Fruit fly (Drosophila melanogaster) whole organism, pupa: ENCODE results near the gene Vha16-2.

Experiments
- CG13204 ChIP-seq: fragments of 200-800 bp; sonication (Bioruptor generic); optimal IDR thresholded peaks from 2 replicates; lab custom pipeline; 2018; ENCODE audit warnings: missing biosample characterization, mild to moderate bottlenecking, missing genetic modification characterization, moderate library complexity
- D1 ChIP-seq: fragments of 200-800 bp; sonication (Bioruptor generic); optimal IDR thresholded peaks from 2 replicates; lab custom pipeline; 2018; ENCODE audit warnings: missing biosample characterization, mild to moderate bottlenecking, missing genetic modification characterization, moderate library complexity
- rn ChIP-seq: fragments of 200-800 bp; sonication (Bioruptor generic); IDR thresholded peaks from 2 replicates; pipeline ENCODE4 v1.3.6; 2022; ENCODE audit warnings: missing biosample characterization, missing genetic modification characterization

DNA sequence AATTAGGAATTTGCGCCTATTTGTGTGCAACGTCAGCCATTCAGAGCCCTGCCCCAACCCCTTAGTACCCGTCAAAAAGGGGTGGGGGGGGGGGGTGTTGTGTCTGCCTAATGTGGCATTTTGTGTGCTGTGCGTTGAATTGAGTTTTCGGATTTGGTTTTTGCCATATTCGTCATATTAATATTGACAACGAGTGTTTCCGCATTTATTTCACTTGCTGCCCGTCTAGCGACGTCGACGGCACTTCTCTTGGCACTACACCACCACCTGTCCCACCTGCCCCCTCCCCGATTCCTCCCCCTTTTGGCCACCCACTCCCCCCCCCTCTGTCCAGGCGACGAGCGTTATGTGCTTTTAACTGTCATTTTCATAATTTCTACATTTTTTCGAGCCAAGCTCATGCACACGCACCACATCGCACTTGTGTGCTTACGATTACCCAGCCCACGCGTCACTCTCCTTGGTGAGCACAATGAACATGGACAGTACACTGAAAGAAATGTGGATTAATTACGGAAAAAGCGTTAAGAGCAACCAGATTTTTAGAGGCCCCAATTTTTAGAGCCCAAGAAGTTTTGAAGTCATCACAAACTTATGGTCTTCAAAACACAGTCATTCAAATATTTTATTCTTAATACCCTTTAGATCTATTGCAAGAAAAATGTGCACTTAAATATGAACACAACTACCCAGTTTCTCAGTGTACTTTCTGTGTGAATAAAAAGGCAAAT is 40.8 kb downstream of the Vha16-2 start:
- TF ChIP-seq rn (GFP tag; lab: Robert Waterston, UW) (no peak), D1 (tag; lab: Kevin White, UChicago) (no peak), CG13204 (no peak)
